ENCODE assay signal across 1 fruit fly cellular context in genomic region chr3R:7067092-7067491, dm6.
TF ChIP-seq lines count a peak whose summit lies in the region.

Gene CG1105, minus strand, starts transcription at chr3R:7067136.
Gene CG1965, plus strand, starts transcription at chr3R:7067401.

TF ChIP-seq in whole organism, embryonic, 481 proteins besides CTCF, POLR2A, EP300 and RAD21 (continued from another document and continues in another):
- TF ChIP-seq D (optimal IDR thresholded peaks at IDR 0.05; lab: Kevin White, UChicago) (no peak), D (GFP tag; optimal IDR thresholded peaks at IDR 0.05; lab: Kevin White, UChicago) (peak; percentile 85), CG10565 (GFP tag; optimal IDR thresholded peaks at IDR 0.05; lab: Kevin White, UChicago) (peak; percentile 54), danr (GFP tag; IDR thresholded peaks at IDR 0.05; lab: Robert Waterston, UW) (peak; percentile 79; the same call in 1 of the 2 replicates), sisA (GFP tag; IDR thresholded peaks at IDR 0.05; lab: Robert Waterston, UW) (peak; percentile 96), CG7745 (tag; optimal IDR thresholded peaks at IDR 0.05; lab: Kevin White, UChicago) (peak; percentile 33), oc (tag; optimal IDR thresholded peaks at IDR 0.05; lab: Kevin White, UChicago) (no peak), pum (GFP tag; optimal IDR thresholded peaks at IDR 0.05; lab: Kevin White, UChicago) (peak; percentile 95), bab2 (GFP tag; optimal IDR thresholded peaks at IDR 0.05; lab: Kevin White, UChicago) (peak; percentile 96), bsh (GFP tag; optimal IDR thresholded peaks at IDR 0.05; lab: Kevin White, UChicago) (peak in 1 of 2 experiments; percentile 91), bowl (GFP tag; IDR thresholded peaks at IDR 0.05; lab: Robert Waterston, UW) (peak; percentile 81), wdn (GFP tag; IDR thresholded peaks at IDR 0.05; lab: Robert Waterston, UW) (peak; percentile 79), seq (GFP tag; IDR thresholded peaks at IDR 0.05; lab: Robert Waterston, UW) (peak; percentile 66), zfh2 (GFP tag; optimal IDR thresholded peaks at IDR 0.05; lab: Kevin White, UChicago) (peak; percentile 95), CG2129 (GFP tag; IDR thresholded peaks at IDR 0.05; lab: Robert Waterston, UW; ENCODE audit: partially characterized antibody) (peak; percentile 100), twi (tag; optimal IDR thresholded peaks at IDR 0.05; lab: Kevin White, UChicago) (peak; percentile 84), CG3995 (GFP tag; optimal IDR thresholded peaks at IDR 0.05; lab: Kevin White, UChicago) (peak; percentile 66), Hr39 (optimal IDR thresholded peaks at IDR 0.05; lab: Kevin White, UChicago) (no peak), CG18262 (tag; optimal IDR thresholded peaks at IDR 0.05; lab: Kevin White, UChicago) (peak; percentile 90), CG7786 (GFP tag; optimal IDR thresholded peaks at IDR 0.05; lab: Kevin White, UChicago) (peak; percentile 94), gcm2 (GFP tag; optimal IDR thresholded peaks at IDR 0.05; lab: Kevin White, UChicago) (peak; percentile 70), CG2202 (tag; optimal IDR thresholded peaks at IDR 0.05; lab: Kevin White, UChicago) (peak; percentile 83), gfzf (GFP tag; optimal IDR thresholded peaks at IDR 0.05; lab: Kevin White, UChicago) (peak; percentile 58), CG11696 (GFP tag; IDR thresholded peaks at IDR 0.05; lab: Robert Waterston, UW) (no peak), stc (GFP tag; IDR thresholded peaks at IDR 0.05; lab: Robert Waterston, UW) (peak; percentile 83), CG1024 (GFP tag; IDR thresholded peaks at IDR 0.05; lab: Robert Waterston, UW) (peak; percentile 73), mam (GFP tag; optimal IDR thresholded peaks at IDR 0.05; lab: Kevin White, UChicago) (peak; percentile 97), Sox102F (GFP tag; optimal IDR thresholded peaks at IDR 0.05; lab: Kevin White, UChicago) (peak; percentile 93), cad (GFP tag; optimal IDR thresholded peaks at IDR 0.05; lab: Kevin White, UChicago) (no peak), CG15011 (GFP tag; optimal IDR thresholded peaks at IDR 0.05; lab: Kevin White, UChicago) (peak; percentile 70), CG12071 (GFP tag; optimal IDR thresholded peaks at IDR 0.05; lab: Kevin White, UChicago) (no peak), run (tag; optimal IDR thresholded peaks at IDR 0.05; lab: Kevin White, UChicago) (peak; percentile 82), CG10147 (GFP tag; optimal IDR thresholded peaks at IDR 0.05; lab: Kevin White, UChicago) (peak; percentile 92), CG18619 (GFP tag; optimal IDR thresholded peaks at IDR 0.05; lab: Kevin White, UChicago) (peak; percentile 85), sd (tag; optimal IDR thresholded peaks at IDR 0.05; lab: Kevin White, UChicago) (peak; percentile 82), inv (GFP tag; IDR thresholded peaks at IDR 0.05; lab: Robert Waterston, UW; ENCODE audit: partially characterized antibody) (peak; percentile 99), gt (GFP tag; IDR thresholded peaks at IDR 0.05; lab: Robert Waterston, UW) (peak; percentile 87), CG16863 (GFP tag; optimal IDR thresholded peaks at IDR 0.05; lab: Kevin White, UChicago) (peak; percentile 88), Antp (GFP tag; optimal IDR thresholded peaks at IDR 0.05; lab: Kevin White, UChicago) (peak; percentile 91), CG3407 (GFP tag; optimal IDR thresholded peaks at IDR 0.05; lab: Kevin White, UChicago) (peak; percentile 75), CG4820 (GFP tag; optimal IDR thresholded peaks at IDR 0.05; lab: Kevin White, UChicago) (peak; percentile 92), CG12219 (GFP tag; optimal IDR thresholded peaks at IDR 0.05; lab: Kevin White, UChicago) (peak; percentile 70), peb (GFP tag; IDR thresholded peaks at IDR 0.05; lab: Robert Waterston, UW) (peak; percentile 90), Doc3 (GFP tag; IDR thresholded peaks at IDR 0.05; lab: Robert Waterston, UW; ENCODE audit: partially characterized antibody) (peak; percentile 100), CG13287 (GFP tag; IDR thresholded peaks at IDR 0.05; lab: Robert Waterston, UW; ENCODE audit: partially characterized antibody) (peak; percentile 100), sim (GFP tag; IDR thresholded peaks at IDR 0.05; lab: Robert Waterston, UW) (peak; percentile 81), yki (optimal IDR thresholded peaks at IDR 0.05; lab: Kevin White, UChicago) (no peak), H15 (GFP tag; IDR thresholded peaks at IDR 0.05; lab: Robert Waterston, UW) (peak; percentile 94), CG11723 (GFP tag; optimal IDR thresholded peaks at IDR 0.05; lab: Kevin White, UChicago) (peak; percentile 83), trh (GFP tag; optimal IDR thresholded peaks at IDR 0.05; lab: Kevin White, UChicago) (peak; percentile 91), CG4282 (GFP tag; optimal IDR thresholded peaks at IDR 0.05; lab: Kevin White, UChicago) (peak; percentile 76), maf-S (GFP tag; optimal IDR thresholded peaks at IDR 0.05; lab: Kevin White, UChicago) (peak; percentile 92), p53 (GFP tag; optimal IDR thresholded peaks at IDR 0.05; lab: Kevin White, UChicago) (peak; percentile 82), CG18599 (GFP tag; optimal IDR thresholded peaks at IDR 0.05; lab: Kevin White, UChicago) (peak; percentile 90), HLHmδ (GFP tag; optimal IDR thresholded peaks at IDR 0.05; lab: Kevin White, UChicago) (no peak), otp (GFP tag; IDR thresholded peaks at IDR 0.05; lab: Robert Waterston, UW) (peak; percentile 83), Drgx (GFP tag; IDR thresholded peaks at IDR 0.05; lab: Robert Waterston, UW) (peak; percentile 76), CG32772 (GFP tag; IDR thresholded peaks at IDR 0.05; lab: Robert Waterston, UW) (peak; percentile 92), pan (optimal IDR thresholded peaks at IDR 0.05; lab: Kevin White, UChicago) (no peak), pan (GFP tag; optimal IDR thresholded peaks at IDR 0.05 in 1 of 2, IDR thresholded peaks at IDR 0.05 in 1 of 2) (peak in 1 of 2 experiments; percentile 93), D19A (tag; optimal IDR thresholded peaks at IDR 0.05; lab: Kevin White, UChicago) (peak; percentile 73), CG42726 (GFP tag; IDR thresholded peaks at IDR 0.05; lab: Robert Waterston, UW; ENCODE audit: partially characterized antibody) (peak; percentile 93), so (GFP tag; IDR thresholded peaks at IDR 0.05; lab: Robert Waterston, UW) (peak; percentile 79), Gsc (GFP tag; IDR thresholded peaks at IDR 0.05; lab: Robert Waterston, UW) (peak; percentile 86), prd (optimal IDR thresholded peaks at IDR 0.05; lab: Kevin White, UChicago) (no peak), prd (GFP tag; IDR thresholded peaks at IDR 0.05; lab: Robert Waterston, UW) (peak; percentile 97), Vsx1 (GFP tag; optimal IDR thresholded peaks at IDR 0.05; lab: Kevin White, UChicago) (peak; percentile 78), dimm (GFP tag; IDR thresholded peaks at IDR 0.05; lab: Robert Waterston, UW) (peak; percentile 73), disco-r (GFP tag; optimal IDR thresholded peaks at IDR 0.05; lab: Kevin White, UChicago) (peak; percentile 82), sna (GFP tag; IDR thresholded peaks at IDR 0.05; lab: Robert Waterston, UW; ENCODE audit: partially characterized antibody) (peak; percentile 100), CG8478 (optimal IDR thresholded peaks at IDR 0.05; lab: Kevin White, UChicago) (no peak), Dll (GFP tag; IDR thresholded peaks at IDR 0.05; lab: Robert Waterston, UW; ENCODE audit: partially characterized antibody) (peak; percentile 100), sima (GFP tag; optimal IDR thresholded peaks at IDR 0.05; lab: Kevin White, UChicago) (peak; percentile 74), cas (GFP tag; IDR thresholded peaks at IDR 0.05; lab: Robert Waterston, UW) (peak; percentile 91), repo (GFP tag; optimal IDR thresholded peaks at IDR 0.05; lab: Kevin White, UChicago) (peak; percentile 80), CG6654 (GFP tag; optimal IDR thresholded peaks at IDR 0.05; lab: Kevin White, UChicago) (peak; percentile 63), chn (GFP tag; optimal IDR thresholded peaks at IDR 0.05; lab: Kevin White, UChicago) (peak; percentile 97), CG17568 (GFP tag; optimal IDR thresholded peaks at IDR 0.05; lab: Kevin White, UChicago) (peak; percentile 69), salm (tag; optimal IDR thresholded peaks at IDR 0.05; lab: Kevin White, UChicago) (peak; percentile 82), Bdp1 (GFP tag; optimal IDR thresholded peaks at IDR 0.05; lab: Kevin White, UChicago) (peak; percentile 85), org-1 (GFP tag; optimal IDR thresholded peaks at IDR 0.05; lab: Kevin White, UChicago) (peak; percentile 54), CG15479 (GFP tag; optimal IDR thresholded peaks at IDR 0.05; lab: Kevin White, UChicago) (no peak), CG17612 (GFP tag; IDR thresholded peaks at IDR 0.05; lab: Robert Waterston, UW) (peak; percentile 72), ftz-f1 (GFP tag; optimal IDR thresholded peaks at IDR 0.05; lab: Kevin White, UChicago) (peak; percentile 79), CG2120 (GFP tag; optimal IDR thresholded peaks at IDR 0.05; lab: Kevin White, UChicago) (peak; percentile 98), CG4707 (GFP tag; optimal IDR thresholded peaks at IDR 0.05; lab: Kevin White, UChicago) (peak; percentile 47), pfk (GFP tag; optimal IDR thresholded peaks at IDR 0.05; lab: Kevin White, UChicago) (no peak), fu2 (GFP tag; optimal IDR thresholded peaks at IDR 0.05; lab: Kevin White, UChicago) (peak; percentile 94), sr (GFP tag; IDR thresholded peaks at IDR 0.05; lab: Robert Waterston, UW) (no peak; the same call in 2 of the 3 replicates), CG8944 (GFP tag; optimal IDR thresholded peaks at IDR 0.05; lab: Kevin White, UChicago) (peak; percentile 94), GATAe (GFP tag; conservative IDR thresholded peaks at IDR 0.05; lab: Robert Waterston, UW) (peak; percentile 65), nerfin-1 (tag; optimal IDR thresholded peaks at IDR 0.05; lab: Kevin White, UChicago) (peak; percentile 83), cato (GFP tag; optimal IDR thresholded peaks at IDR 0.05; lab: Kevin White, UChicago; ENCODE audit: borderline replicate concordance) (peak; percentile 94), lilli (GFP tag; optimal IDR thresholded peaks at IDR 0.05; lab: Kevin White, UChicago) (peak; percentile 98), Ssrp (tag; optimal IDR thresholded peaks at IDR 0.05; lab: Kevin White, UChicago) (peak; percentile 94), zen2 (GFP tag; IDR thresholded peaks at IDR 0.05; lab: Robert Waterston, UW; ENCODE audit: partially characterized antibody) (peak; percentile 93), E2f2 (GFP tag; IDR thresholded peaks at IDR 0.05; lab: Robert Waterston, UW) (peak; percentile 79), mld (GFP tag; IDR thresholded peaks at IDR 0.05; lab: Robert Waterston, UW; ENCODE audit: partially characterized antibody) (peak; percentile 88), CG10543 (GFP tag; optimal IDR thresholded peaks at IDR 0.05; lab: Kevin White, UChicago) (peak; percentile 91), zfh1 (GFP tag; IDR thresholded peaks at IDR 0.05; lab: Robert Waterston, UW) (peak; percentile 95), CG6683 (GFP tag; optimal IDR thresholded peaks at IDR 0.05; lab: Kevin White, UChicago) (peak; percentile 71), CG8388 (GFP tag; optimal IDR thresholded peaks at IDR 0.05; lab: Kevin White, UChicago) (peak; percentile 85), CG12769 (tag; optimal IDR thresholded peaks at IDR 0.05; lab: Kevin White, UChicago) (peak; percentile 91), gce (GFP tag; IDR thresholded peaks at IDR 0.05; lab: Robert Waterston, UW) (0 out of 3 replicates have a peak, but pooled peaks have one; percentile 58), kni (GFP tag; optimal IDR thresholded peaks at IDR 0.05; lab: Kevin White, UChicago) (peak; percentile 46), fd64A (GFP tag; optimal IDR thresholded peaks at IDR 0.05; lab: Kevin White, UChicago) (peak; percentile 18), CG14667 (GFP tag; IDR thresholded peaks at IDR 0.05; lab: Robert Waterston, UW) (peak; percentile 93), CG15601 (tag; optimal IDR thresholded peaks at IDR 0.05; lab: Kevin White, UChicago) (peak; percentile 89), unc-4 (GFP tag; IDR thresholded peaks at IDR 0.05; lab: Robert Waterston, UW; ENCODE audit: partially characterized antibody) (peak; percentile 99), CG7556 (GFP tag; optimal IDR thresholded peaks at IDR 0.05; lab: Kevin White, UChicago) (peak; percentile 85), CG11085 (GFP tag; IDR thresholded peaks at IDR 0.05; lab: Robert Waterston, UW) (peak; percentile 91), Rfx (GFP tag; IDR thresholded peaks at IDR 0.05; lab: Robert Waterston, UW) (peak; percentile 97), Kr (GFP tag; optimal IDR thresholded peaks at IDR 0.05; lab: Kevin White, UChicago) (no peak), zf30C (GFP tag; optimal IDR thresholded peaks at IDR 0.05; lab: Kevin White, UChicago) (no peak), corto (GFP tag; optimal IDR thresholded peaks at IDR 0.05; lab: Kevin White, UChicago) (no peak), pb (GFP tag; optimal IDR thresholded peaks at IDR 0.05; lab: Kevin White, UChicago) (peak; percentile 68), ab (GFP tag; optimal IDR thresholded peaks at IDR 0.05; lab: Kevin White, UChicago) (peak; percentile 68), Bteb2 (GFP tag; optimal IDR thresholded peaks at IDR 0.05; lab: Kevin White, UChicago) (peak; percentile 92), CG11247 (GFP tag; IDR thresholded peaks at IDR 0.05; lab: Robert Waterston, UW) (peak; percentile 93), slou (GFP tag; optimal IDR thresholded peaks at IDR 0.05; lab: Kevin White, UChicago) (peak; percentile 91), lov (optimal IDR thresholded peaks at IDR 0.05; lab: Kevin White, UChicago) (no peak), lov (GFP tag; IDR thresholded peaks at IDR 0.05; lab: Robert Waterston, UW) (peak; percentile 71; the same call in 1 of the 3 replicates), ro (GFP tag; IDR thresholded peaks at IDR 0.05; lab: Robert Waterston, UW) (peak; percentile 79), CG9876 (GFP tag; optimal IDR thresholded peaks at IDR 0.05; lab: Kevin White, UChicago) (peak; percentile 92), row (GFP tag; IDR thresholded peaks at IDR 0.05; lab: Robert Waterston, UW) (peak; percentile 97), psq (GFP tag; optimal IDR thresholded peaks at IDR 0.05; lab: Kevin White, UChicago) (peak; percentile 78), Hmx (GFP tag; optimal IDR thresholded peaks at IDR 0.05; lab: Kevin White, UChicago) (peak; percentile 85), ken (GFP tag; IDR thresholded peaks at IDR 0.05; lab: Robert Waterston, UW) (peak; percentile 92), ATbp (GFP tag; optimal IDR thresholded peaks at IDR 0.05; lab: Kevin White, UChicago) (peak; percentile 58), CG34224 (GFP tag; IDR thresholded peaks at IDR 0.05; lab: Robert Waterston, UW; ENCODE audit: partially characterized antibody) (peak; percentile 99)
